Worm (Caenorhabditis elegans) whole organism, L4 larva: Measurements from ENCODE around the gene npl-10.

ENCODE experiments used
- F10B5.3 ChIP-seq: sonication (generic microtip); optimal IDR thresholded peaks from 2 replicates; lab custom pipeline; 2016; ENCODE audit warnings: mild to moderate bottlenecking, missing genetic modification characterization, missing compliant biosample characterization
- F37D6.2 ChIP-seq: sonication (generic microtip); optimal IDR thresholded peaks from 2 replicates; lab custom pipeline; 2016; ENCODE audit warnings: mild to moderate bottlenecking, missing genetic modification characterization, missing compliant biosample characterization
- F49E8.2 ChIP-seq: sonication (generic microtip); optimal IDR thresholded peaks from 2 replicates; lab custom pipeline; 2016; ENCODE audit warnings: missing compliant biosample characterization, mild to moderate bottlenecking, missing genetic modification characterization, borderline replicate concordance
- T26A8.4 ChIP-seq: fragments of 200-800 bp; sonication (Bioruptor generic); IDR thresholded peaks from 2 replicates; pipeline ENCODE4 v1.3.6; 2022; ENCODE audit warnings: missing genetic modification characterization, missing compliant biosample characterization
- Y5F2A.4 ChIP-seq: fragments of 200-800 bp; sonication (Bioruptor generic); optimal IDR thresholded peaks from 2 replicates; lab custom pipeline; 2018; ENCODE audit warnings: mild to moderate bottlenecking, missing genetic modification characterization, missing compliant biosample characterization
- ZK337.2 ChIP-seq: fragments of 200-800 bp; sonication (Bioruptor generic); IDR thresholded peaks from 2 replicates; pipeline ENCODE4 v1.3.6; 2022; ENCODE audit warnings: missing genetic modification reagents, missing genetic modification characterization, missing compliant biosample characterization
- aha-1 ChIP-seq: fragments of 150-350 bp; peaks from one replicate; lab custom pipeline; 2014; ENCODE audit warnings: missing biosample characterization, missing genetic modification characterization
- aly-2 ChIP-seq: sonication (generic microtip); optimal IDR thresholded peaks from 2 replicates; lab custom pipeline; 2018; ENCODE audit warnings: missing biosample characterization, missing genetic modification characterization
- ama-1 ChIP-seq: fragments of 150-350 bp; optimal IDR thresholded peaks from 2 replicates; lab custom pipeline; 2014; ENCODE audit warnings: inconsistent platforms, mixed read lengths
- ceh-20 ChIP-seq: fragments of 200-800 bp; sonication (Bioruptor generic); IDR thresholded peaks from 2 replicates; pipeline ENCODE4 v1.3.6; 2022; ENCODE audit warnings: missing genetic modification reagents, missing genetic modification characterization, missing compliant biosample characterization
- ceh-62 ChIP-seq: sonication (generic microtip); optimal IDR thresholded peaks from 2 replicates; lab custom pipeline; 2017; ENCODE audit warnings: missing biosample characterization, missing genetic modification characterization
- ces-1 ChIP-seq: fragments of 150-350 bp; sonication (generic microtip); optimal IDR thresholded peaks from 4 replicates; lab custom pipeline; 2014; ENCODE audit warnings: missing biosample characterization, missing genetic modification reagents, missing genetic modification characterization
- ctbp-1 ChIP-seq: fragments of 200-800 bp; sonication (Bioruptor generic); IDR thresholded peaks from 2 replicates; pipeline ENCODE4 v1.3.6; 2022; ENCODE audit warnings: missing genetic modification reagents, missing genetic modification characterization, missing compliant biosample characterization
- daf-16 ChIP-seq, 3 experiments: sonication (generic microtip); optimal IDR thresholded peaks; 2 replicates each; lab custom pipeline; 2016 to 2017; ENCODE audit warnings: missing genetic modification characterization in 3 of 3, missing genetic modification reagents in 3 of 3, mild to moderate bottlenecking in 2 of 3, missing compliant biosample characterization in 2 of 3, missing biosample characterization in 1 of 3, moderate library complexity in 1 of 3
- daf-19 ChIP-seq: fragments of 200-800 bp; sonication (Bioruptor generic); conservative IDR thresholded peaks from 2 replicates; pipeline ENCODE4 v1.3.6; 2022; ENCODE audit warnings: missing genetic modification characterization, missing compliant biosample characterization
- daf-8 ChIP-seq: fragments of 200-800 bp; sonication (Bioruptor generic); IDR thresholded peaks from 2 replicates; pipeline ENCODE4 v1.3.6; 2022; ENCODE audit warnings: missing genetic modification characterization, missing compliant biosample characterization
- dmd-6 ChIP-seq: fragments of 200-800 bp; sonication (Bioruptor generic); IDR thresholded peaks from 2 replicates; pipeline ENCODE4 v1.3.6; 2022; ENCODE audit warnings: missing genetic modification reagents, missing genetic modification characterization, missing compliant biosample characterization
- dpl-1 ChIP-seq: fragments of 150-350 bp; optimal IDR thresholded peaks from 2 replicates; lab custom pipeline; 2014; ENCODE audit warnings: missing biosample characterization, missing genetic modification reagents, missing genetic modification characterization
- dve-1 ChIP-seq: sonication (generic microtip); optimal IDR thresholded peaks from 2 replicates; lab custom pipeline; 2017; ENCODE audit warnings: antibody characterized with exemption, mild to moderate bottlenecking, missing genetic modification characterization, missing compliant biosample characterization; ENCODE audit not compliant: insufficient read depth
- fkh-10 ChIP-seq: fragments of 150-350 bp; optimal IDR thresholded peaks from 2 replicates; lab custom pipeline; 2014; ENCODE audit warnings: missing biosample characterization, missing genetic modification reagents, missing genetic modification characterization
- gei-8 ChIP-seq: fragments of 200-800 bp; sonication (Bioruptor generic); optimal IDR thresholded peaks from 2 replicates; lab custom pipeline; 2018; ENCODE audit warnings: mild to moderate bottlenecking, missing genetic modification characterization, missing compliant biosample characterization
- hlh-11 ChIP-seq: fragments of 200-800 bp; sonication (Bioruptor generic); optimal IDR thresholded peaks from 2 replicates; lab custom pipeline; 2018; ENCODE audit warnings: mild to moderate bottlenecking, missing genetic modification characterization, missing compliant biosample characterization
- hlh-30 ChIP-seq: sonication (generic microtip); optimal IDR thresholded peaks from 2 replicates; lab custom pipeline; 2017; ENCODE audit warnings: antibody characterized with exemption, mild to moderate bottlenecking, missing genetic modification characterization, missing compliant biosample characterization; ENCODE audit not compliant: insufficient read depth
- lin-1 ChIP-seq: fragments of 200-800 bp; sonication (Bioruptor generic); IDR thresholded peaks from 2 replicates; pipeline ENCODE4 v1.3.6; 2022; ENCODE audit warnings: missing genetic modification reagents, missing genetic modification characterization, missing compliant biosample characterization
- lin-13 ChIP-seq: fragments of 150-350 bp; optimal IDR thresholded peaks from 2 replicates; lab custom pipeline; 2014; ENCODE audit warnings: missing biosample characterization, missing genetic modification reagents, missing genetic modification characterization
- lin-15B ChIP-seq: fragments of 150-350 bp; sonication (generic microtip); optimal IDR thresholded peaks from 3 replicates; lab custom pipeline; 2014; ENCODE audit warnings: missing biosample characterization, missing genetic modification characterization
- lir-3 ChIP-seq: sonication (generic microtip); optimal IDR thresholded peaks from 2 replicates; lab custom pipeline; 2016; ENCODE audit warnings: mild to moderate bottlenecking, missing genetic modification characterization, missing compliant biosample characterization
- lsy-2 ChIP-seq, 2 experiments: fragments of 150-350 bp in 1 of 2; sonication (generic microtip) in 1 of 2; optimal IDR thresholded peaks; 2 replicates each; lab custom pipeline; 2014 to 2017; ENCODE audit warnings: missing biosample characterization in 2 of 2, missing genetic modification characterization in 2 of 2
- madf-5 ChIP-seq, 2 experiments: fragments of 200-800 bp; sonication (Bioruptor generic); IDR thresholded peaks; 2 replicates each; pipeline ENCODE4 v1.3.6; 2022; ENCODE audit warnings: missing compliant biosample characterization in 2 of 2, missing genetic modification characterization in 2 of 2
- madf-9 ChIP-seq: fragments of 200-800 bp; sonication (Bioruptor generic); conservative IDR thresholded peaks from 2 replicates; pipeline ENCODE4 v1.3.6; 2022; ENCODE audit warnings: missing genetic modification reagents, missing genetic modification characterization, missing compliant biosample characterization
- mep-1 ChIP-seq: fragments of 150-350 bp; sonication (generic microtip); optimal IDR thresholded peaks from 3 replicates; lab custom pipeline; 2014; ENCODE audit warnings: missing biosample characterization, missing genetic modification characterization
- mxl-3 ChIP-seq: fragments of 200-800 bp; sonication (Bioruptor generic); optimal IDR thresholded peaks from 2 replicates; lab custom pipeline; 2018; ENCODE audit warnings: mild to moderate bottlenecking, missing genetic modification characterization, missing compliant biosample characterization
- nhr-11 ChIP-seq: fragments of 150-350 bp; optimal IDR thresholded peaks from 2 replicates; lab custom pipeline; 2014; ENCODE audit warnings: missing biosample characterization, missing genetic modification characterization
- nhr-25 ChIP-seq: sonication (generic microtip); optimal IDR thresholded peaks from 2 replicates; lab custom pipeline; 2017; ENCODE audit warnings: missing genetic modification characterization, mild to moderate bottlenecking, missing compliant biosample characterization, antibody characterized with exemption, moderate library complexity, borderline replicate concordance; ENCODE audit not compliant: insufficient read depth
- nhr-28 ChIP-seq: fragments of 150-350 bp; optimal IDR thresholded peaks from 2 replicates; lab custom pipeline; 2014; ENCODE audit warnings: missing biosample characterization, missing genetic modification characterization
- nhr-76 ChIP-seq: fragments of 150-350 bp; optimal IDR thresholded peaks from 2 replicates; lab custom pipeline; 2014; ENCODE audit warnings: missing biosample characterization, missing genetic modification characterization
- rbr-2 ChIP-seq: sonication (generic microtip); optimal IDR thresholded peaks from 2 replicates; lab custom pipeline; 2016; ENCODE audit warnings: missing genotype, missing genetic modification characterization, missing compliant biosample characterization
- saeg-2 ChIP-seq: fragments of 200-800 bp; sonication (Bioruptor generic); IDR thresholded peaks from 2 replicates; pipeline ENCODE4 v1.3.6; 2022; ENCODE audit warnings: missing genetic modification reagents, missing genetic modification characterization, missing compliant biosample characterization
- sdz-12 ChIP-seq: fragments of 200-800 bp; sonication (Bioruptor generic); optimal IDR thresholded peaks from 2 replicates; lab custom pipeline; 2018; ENCODE audit warnings: mild to moderate bottlenecking, missing genetic modification characterization, missing compliant biosample characterization
- snpc-1.2 ChIP-seq: fragments of 200-800 bp; sonication (Bioruptor generic); IDR thresholded peaks from 2 replicates; pipeline ENCODE4 v1.3.6; 2022; ENCODE audit warnings: missing genetic modification reagents, missing genetic modification characterization, missing compliant biosample characterization
- snpc-4 ChIP-seq: fragments of 150-350 bp; optimal IDR thresholded peaks from 2 replicates; lab custom pipeline; 2014; ENCODE audit warnings: missing biosample characterization, missing genetic modification characterization
- unc-130 ChIP-seq: sonication (generic microtip); optimal IDR thresholded peaks from 2 replicates; lab custom pipeline; 2016; ENCODE audit warnings: missing genetic modification reagents, missing genetic modification characterization, missing compliant biosample characterization
- unc-62 ChIP-seq, 3 experiments: fragments of 150-350 bp in 1 of 3; sonication (generic microtip); optimal IDR thresholded peaks in 2 of 3; peaks in 1 of 3; 1 replicate in 1 of 3; 2 replicates in 2 of 3; lab custom pipeline; 2014 to 2017; ENCODE audit warnings: missing biosample characterization in 3 of 3, missing genetic modification characterization in 3 of 3, missing genetic modification reagents in 3 of 3, missing genotype in 1 of 3
- zip-2 ChIP-seq: fragments of 150-350 bp; optimal IDR thresholded peaks from 2 replicates; lab custom pipeline; 2014; ENCODE audit warnings: missing biosample characterization, missing genetic modification characterization

The npl-10 gene

DNA sequence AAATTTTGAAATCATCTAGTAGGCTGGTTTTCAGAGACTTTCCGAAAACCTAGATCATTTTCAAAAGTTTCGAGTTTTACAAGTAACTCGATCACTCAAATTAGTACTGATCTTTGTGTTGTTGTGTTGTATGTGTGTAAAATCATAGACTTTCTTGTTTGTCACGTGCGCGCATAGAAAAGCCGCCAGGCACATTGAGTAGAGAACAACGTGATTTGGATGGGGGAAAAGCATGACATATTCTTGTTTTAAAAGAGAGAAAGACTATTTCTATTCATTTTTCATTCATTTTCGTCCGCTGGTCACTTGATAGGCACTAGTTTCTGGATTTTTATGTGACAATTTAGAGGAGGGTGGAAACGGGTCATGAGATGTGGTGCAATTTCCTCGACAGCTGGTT is 18.5 kb upstream of the npl-10 start (continued):
- TF ChIP-seq snpc-4 (no peak), unc-62 (GFP tag; optimal IDR thresholded peaks at IDR 0.05 in 1 of 2; lab: Kevin White, UChicago) (peak in 1 of 2 experiments; percentile 60), unc-62 (tag; optimal IDR thresholded peaks at IDR 0.05; lab: Kevin White, UChicago) (no peak), F10B5.3 (no peak), ces-1 (GFP tag; lab: Kevin White, UChicago) (no peak), F49E8.2 (no peak), fkh-10 (no peak), madf-9 (no peak), Y5F2A.4 (GFP tag; lab: Kevin White, UChicago) (no peak), F37D6.2 (tag; lab: Kevin White, UChicago) (no peak), lin-13 (GFP tag; lab: Kevin White, UChicago) (no peak), hlh-30 (tag; lab: Kevin White, UChicago) (peak; percentile 96), sdz-12 (no peak), aly-2 (tag; lab: Kevin White, UChicago) (no peak), lin-15B (tag; lab: Kevin White, UChicago) (no peak), dmd-6 (GFP tag; lab: Robert Waterston, UW) (0 out of 2 replicates have a peak, but pooled peaks have one; percentile 20), nhr-76 (tag; lab: Kevin White, UChicago) (no peak), ZK337.2 (GFP tag; lab: Robert Waterston, UW) (no peak), nhr-11 (tag; lab: Kevin White, UChicago) (peak; percentile 63), T26A8.4 (GFP tag; lab: Robert Waterston, UW) (no peak; the same call in 1 of the 2 replicates), ceh-62 (tag; lab: Kevin White, UChicago) (no peak), dve-1 (tag; lab: Kevin White, UChicago) (no peak), ama-1 (lab: Kevin White, UChicago) (peak; percentile 27), lsy-2 (tag; optimal IDR thresholded peaks at IDR 0.05; lab: Kevin White, UChicago) (peak in 1 of 2 experiments; percentile 69), lir-3 (tag; lab: Kevin White, UChicago) (no peak), unc-130 (GFP tag; lab: Kevin White, UChicago) (no peak), dpl-1 (peak; percentile 10), rbr-2 (tag; lab: Kevin White, UChicago) (no peak), mxl-3 (GFP tag; lab: Kevin White, UChicago) (peak; percentile 55), gei-8 (GFP tag; lab: Kevin White, UChicago) (no peak), daf-16 (GFP tag; optimal IDR thresholded peaks at IDR 0.05; lab: Kevin White, UChicago) (no peak), daf-16 (tag; optimal IDR thresholded peaks at IDR 0.05; lab: Kevin White, UChicago) (no peak), nhr-25 (no peak), mep-1 (tag; lab: Kevin White, UChicago) (peak; percentile 49), ctbp-1 (GFP tag; lab: Robert Waterston, UW) (peak; percentile 47; the same call in 1 of the 2 replicates), madf-5 (GFP tag; IDR thresholded peaks at IDR 0.05; lab: Robert Waterston, UW) (no peak), ceh-20 (GFP tag; lab: Robert Waterston, UW) (no peak), zip-2 (tag; lab: Kevin White, UChicago) (no peak), snpc-1.2 (no peak), saeg-2 (no peak), hlh-11 (tag; lab: Kevin White, UChicago) (peak; percentile 78), lin-1 (GFP tag; lab: Robert Waterston, UW) (no peak), daf-19 (GFP tag; lab: Robert Waterston, UW) (no peak), aha-1 (tag; lab: Kevin White, UChicago) (peak; percentile 96), nhr-28 (tag; lab: Kevin White, UChicago) (peak; percentile 52), daf-8 (GFP tag; lab: Robert Waterston, UW) (no peak)
